Worm (Caenorhabditis elegans): ENCODE data around the gene hrg-9.

DNA sequence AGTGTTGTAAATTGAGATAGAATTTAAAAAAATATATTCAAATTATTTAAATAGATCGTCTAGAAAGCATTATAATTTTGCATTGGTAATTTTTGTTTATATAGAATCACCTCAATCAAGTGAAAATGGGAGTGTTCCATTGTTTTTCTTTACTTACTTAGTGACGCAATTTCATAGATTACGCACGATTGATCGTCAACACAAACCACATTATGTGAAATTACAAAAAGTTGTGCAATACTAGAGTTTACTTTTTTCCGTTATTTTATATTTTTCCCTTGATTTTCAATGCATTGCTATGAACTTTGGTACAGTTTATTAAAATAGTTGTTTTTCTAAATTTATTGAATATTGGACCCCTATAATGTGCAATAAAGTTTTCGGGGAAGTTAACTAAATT lies 23.7 kb downstream of the hrg-9 start, which contains the start of gene T16G1.5:
- no peak for TF ChIP-seq ztf-23 (GFP tag; IDR thresholded peaks at IDR 0.05)
- TF ChIP-seq med-1 (GFP tag; optimal IDR thresholded peaks at IDR 0.05; ENCODE audit: insufficient read depth) = no peak
- no peak for TF ChIP-seq ref-1 (GFP tag; conservative IDR thresholded peaks at IDR 0.05)
- no peak for TF ChIP-seq flt-1 (GFP tag; IDR thresholded peaks at IDR 0.05)
- TF ChIP-seq tab-1 (GFP tag; IDR thresholded peaks at IDR 0.05) = no peak
- no peak for TF ChIP-seq ztf-29 (GFP tag; IDR thresholded peaks at IDR 0.05)
- TF ChIP-seq T22C8.4 (GFP tag; IDR thresholded peaks at IDR 0.05) = no peak
